Fruit fly (Drosophila melanogaster) whole organism, embryonic: ENCODE results near the gene Rpt6.

Experiments
- CG10321 ChIP-seq: fragments of 200-800 bp; sonication (Bioruptor generic); IDR thresholded peaks from 2 replicates; pipeline ENCODE4 v1.3.6; 2022; ENCODE audit warnings: missing biosample characterization, missing genetic modification characterization
- CG12155 ChIP-seq: fragments of 200-800 bp; sonication (Bioruptor generic); optimal IDR thresholded peaks from 3 replicates; lab custom pipeline; 2016; ENCODE audit warnings: missing biosample characterization, missing genetic modification characterization
- CG13624 ChIP-seq: fragments of 200-800 bp; sonication (Bioruptor generic); optimal IDR thresholded peaks from 2 replicates; lab custom pipeline; 2016; ENCODE audit warnings: missing biosample characterization, missing genetic modification characterization
- CG1647 ChIP-seq: fragments of 200-800 bp; sonication (Bioruptor generic); optimal IDR thresholded peaks from 3 replicates; lab custom pipeline; 2016; ENCODE audit warnings: missing biosample characterization, missing genetic modification characterization
- CG17802 ChIP-seq: fragments of 200-800 bp; sonication (Bioruptor generic); optimal IDR thresholded peaks from 2 replicates; lab custom pipeline; 2018; ENCODE audit warnings: missing biosample characterization, mild to moderate bottlenecking, missing genetic modification characterization, moderate library complexity
- CG18011 ChIP-seq: fragments of 200-800 bp; sonication (Bioruptor generic); optimal IDR thresholded peaks from 2 replicates; lab custom pipeline; 2017; ENCODE audit warnings: missing biosample characterization, missing genetic modification characterization, mild to moderate bottlenecking, moderate library complexity, missing genotype
- CG2116 ChIP-seq: fragments of 200-800 bp; sonication (Bioruptor generic); optimal IDR thresholded peaks from 3 replicates; lab custom pipeline; 2018; ENCODE audit warnings: missing biosample characterization, mild to moderate bottlenecking, missing genetic modification characterization
- CG2120 ChIP-seq: fragments of 200-800 bp; sonication (Bioruptor generic); optimal IDR thresholded peaks from 3 replicates; lab custom pipeline; 2016; ENCODE audit warnings: missing biosample characterization, missing genetic modification characterization
- CG2129 ChIP-seq: fragments of 200-800 bp; sonication (Bioruptor generic); IDR thresholded peaks from 2 replicates; pipeline ENCODE4 v1.3.6; 2022; ENCODE audit warnings: missing biosample characterization, missing genetic modification characterization; ENCODE audit not compliant: partially characterized antibody
- CG2678 ChIP-seq: fragments of 200-800 bp; sonication (Bioruptor generic); optimal IDR thresholded peaks from 3 replicates; lab custom pipeline; 2019; ENCODE audit warnings: missing biosample characterization, mild to moderate bottlenecking, missing genetic modification characterization, moderate library complexity
- CG31441 ChIP-seq: fragments of 200-800 bp; sonication (Bioruptor generic); IDR thresholded peaks from 2 replicates; pipeline ENCODE4 v1.3.6; 2022; ENCODE audit warnings: missing biosample characterization, missing genetic modification characterization
- CG3838 ChIP-seq: fragments of 200-800 bp; sonication (Bioruptor generic); optimal IDR thresholded peaks from 3 replicates; lab custom pipeline; 2016; ENCODE audit warnings: missing biosample characterization, missing genetic modification characterization
- CG3995 ChIP-seq: fragments of 200-800 bp; sonication (Bioruptor generic); optimal IDR thresholded peaks from 3 replicates; lab custom pipeline; 2016; ENCODE audit warnings: missing biosample characterization, missing genetic modification characterization
- CG4424 ChIP-seq: fragments of 200-800 bp; sonication (Bioruptor generic); optimal IDR thresholded peaks from 3 replicates; lab custom pipeline; 2016; ENCODE audit warnings: missing biosample characterization, missing genetic modification characterization
- CG9727 ChIP-seq: fragments of 200-800 bp; sonication (Bioruptor generic); optimal IDR thresholded peaks from 3 replicates; lab custom pipeline; 2017; ENCODE audit warnings: missing biosample characterization, mild to moderate bottlenecking, missing genetic modification characterization
- CG9932 ChIP-seq: fragments of 200-800 bp; sonication (Bioruptor generic); IDR thresholded peaks from 2 replicates; pipeline ENCODE4 v1.3.6; 2022; ENCODE audit warnings: missing biosample characterization, missing genetic modification characterization
- CHES-1-like ChIP-seq: fragments of 200-800 bp; sonication (Bioruptor generic); optimal IDR thresholded peaks from 2 replicates; lab custom pipeline; 2016; ENCODE audit warnings: missing biosample characterization, missing genetic modification characterization
- Dip3 ChIP-seq: fragments of 200-800 bp; sonication (Bioruptor generic); optimal IDR thresholded peaks from 3 replicates; lab custom pipeline; 2016; ENCODE audit warnings: missing biosample characterization, missing genetic modification characterization
- Gsc ChIP-seq: fragments of 200-800 bp; sonication (Bioruptor generic); IDR thresholded peaks from 2 replicates; pipeline ENCODE4 v1.3.6; 2022; ENCODE audit warnings: missing biosample characterization, missing genetic modification characterization
- Gug ChIP-seq: fragments of 200-800 bp; sonication (Bioruptor generic); IDR thresholded peaks from 4 replicates; pipeline ENCODE4 v1.3.6; 2022; ENCODE audit warnings: missing biosample characterization, missing genetic modification characterization
- HLH54F ChIP-seq: fragments of 200-800 bp; sonication (Bioruptor generic); optimal IDR thresholded peaks from 3 replicates; lab custom pipeline; 2016; ENCODE audit warnings: missing biosample characterization, missing genetic modification characterization
- Hmr ChIP-seq: fragments of 200-800 bp; sonication (Bioruptor generic); optimal IDR thresholded peaks from 3 replicates; lab custom pipeline; 2017; ENCODE audit warnings: mild to moderate bottlenecking, missing biosample characterization, missing genetic modification reagents, missing genetic modification characterization
- Hmx ChIP-seq: fragments of 200-800 bp; sonication (Bioruptor generic); optimal IDR thresholded peaks from 2 replicates; lab custom pipeline; 2016; ENCODE audit warnings: missing biosample characterization, missing genetic modification characterization
- Lpt ChIP-seq: fragments of >200 bp; optimal IDR thresholded peaks from 2 replicates; lab custom pipeline; 2018; ENCODE audit warnings: missing biosample characterization, missing genetic modification characterization
- MTF-1 ChIP-seq: fragments of 200-800 bp; sonication (Bioruptor generic); optimal IDR thresholded peaks from 2 replicates; lab custom pipeline; 2018; ENCODE audit warnings: missing biosample characterization, mild to moderate bottlenecking, missing genetic modification characterization, borderline replicate concordance
- NK7.1 ChIP-seq: fragments of 200-800 bp; sonication (Bioruptor generic); optimal IDR thresholded peaks from 3 replicates; lab custom pipeline; 2016; ENCODE audit warnings: missing biosample characterization, missing genetic modification characterization
- Nf-YC ChIP-seq: fragments of 200-800 bp; optimal IDR thresholded peaks from 3 replicates; lab custom pipeline; 2019; ENCODE audit warnings: missing biosample characterization, mild to moderate bottlenecking, missing genetic modification characterization, moderate library complexity
- Rx ChIP-seq: fragments of 200-800 bp; sonication (Bioruptor generic); IDR thresholded peaks from 2 replicates; pipeline ENCODE4 v1.3.6; 2022; ENCODE audit warnings: missing biosample characterization, missing genetic modification characterization
- TFAM ChIP-seq: fragments of 200-800 bp; sonication (Bioruptor generic); optimal IDR thresholded peaks from 2 replicates; lab custom pipeline; 2017; ENCODE audit warnings: missing biosample characterization, missing genetic modification characterization, inconsistent platforms
- bowl ChIP-seq: fragments of 200-800 bp; sonication (Bioruptor generic); IDR thresholded peaks from 2 replicates; pipeline ENCODE4 v1.3.6; 2022; ENCODE audit warnings: missing biosample characterization, missing genetic modification characterization
- cad ChIP-seq: fragments of >200 bp; optimal IDR thresholded peaks from 2 replicates; lab custom pipeline; 2017; ENCODE audit warnings: missing biosample characterization, missing genetic modification characterization
- cato ChIP-seq: fragments of 200-800 bp; sonication (Bioruptor generic); optimal IDR thresholded peaks from 2 replicates; lab custom pipeline; 2016; ENCODE audit warnings: missing biosample characterization, missing genetic modification characterization, borderline replicate concordance
- corto ChIP-seq: fragments of 200-800 bp; sonication (Bioruptor generic); optimal IDR thresholded peaks from 2 replicates; lab custom pipeline; 2016; ENCODE audit warnings: missing biosample characterization, mild to moderate bottlenecking, missing genetic modification characterization, moderate library complexity
- crp ChIP-seq, 2 experiments: fragments of 200-800 bp; sonication (Bioruptor generic); optimal IDR thresholded peaks; 2 replicates in 1 of 2; 3 replicates in 1 of 2; lab custom pipeline; 2017; ENCODE audit warnings: missing biosample characterization in 2 of 2, missing genetic modification characterization in 2 of 2, mild to moderate bottlenecking in 1 of 2, moderate library complexity in 1 of 2
- esg ChIP-seq: fragments of 200-800 bp; sonication (Bioruptor generic); conservative IDR thresholded peaks from 2 replicates; pipeline ENCODE4 v1.3.6; 2022; ENCODE audit warnings: missing biosample characterization, missing genetic modification characterization
- gsb-n ChIP-seq: fragments of 200-800 bp; sonication (Bioruptor generic); optimal IDR thresholded peaks from 3 replicates; lab custom pipeline; 2018; ENCODE audit warnings: missing biosample characterization, mild to moderate bottlenecking, missing genetic modification characterization
- jing ChIP-seq: fragments of 200-800 bp; sonication (Bioruptor generic); optimal IDR thresholded peaks from 2 replicates; lab custom pipeline; 2018; ENCODE audit warnings: missing biosample characterization, mild to moderate bottlenecking, missing genetic modification characterization
- jumu ChIP-seq: fragments of 200-800 bp; sonication (Bioruptor generic); optimal IDR thresholded peaks from 3 replicates; lab custom pipeline; 2016; ENCODE audit warnings: missing biosample characterization, missing genetic modification characterization
- lola ChIP-seq, 3 experiments: fragments of >200 bp in 2 of 3; fragments of 200-800 bp in 1 of 3; sonication (Bioruptor generic) in 1 of 3; optimal IDR thresholded peaks; 2 replicates each; lab custom pipeline; 2017 to 2019; ENCODE audit warnings: missing biosample characterization in 3 of 3, missing genetic modification characterization in 3 of 3, mild to moderate bottlenecking in 1 of 3, moderate library complexity in 1 of 3
- pfk ChIP-seq: fragments of 200-800 bp; sonication (Bioruptor generic); optimal IDR thresholded peaks from 2 replicates; lab custom pipeline; 2018; ENCODE audit warnings: missing biosample characterization, mild to moderate bottlenecking, missing genetic modification characterization, moderate library complexity
- psq ChIP-seq: fragments of 200-800 bp; sonication (Bioruptor generic); optimal IDR thresholded peaks from 2 replicates; lab custom pipeline; 2017; ENCODE audit warnings: missing biosample characterization, missing genetic modification characterization
- rib ChIP-seq: fragments of 200-800 bp; sonication (Bioruptor generic); IDR thresholded peaks from 2 replicates; pipeline ENCODE4 v1.3.6; 2022; ENCODE audit warnings: missing biosample characterization, missing genetic modification characterization
- schlank ChIP-seq: fragments of 200-800 bp; sonication (Bioruptor generic); optimal IDR thresholded peaks from 2 replicates; lab custom pipeline; 2018; ENCODE audit warnings: missing biosample characterization, mild to moderate bottlenecking, missing genetic modification characterization
- scrt ChIP-seq: fragments of 200-800 bp; sonication (Bioruptor generic); optimal IDR thresholded peaks from 2 replicates; lab custom pipeline; 2018; ENCODE audit warnings: missing biosample characterization, mild to moderate bottlenecking, missing genetic modification characterization, moderate library complexity
- sim ChIP-seq: fragments of 200-800 bp; sonication (Bioruptor generic); IDR thresholded peaks from 2 replicates; pipeline ENCODE4 v1.3.6; 2022; ENCODE audit warnings: missing biosample characterization, missing genetic modification characterization
- sqz ChIP-seq: fragments of 200-800 bp; sonication (Bioruptor generic); optimal IDR thresholded peaks from 3 replicates; lab custom pipeline; 2018; ENCODE audit warnings: missing biosample characterization, mild to moderate bottlenecking, missing genetic modification characterization
- stc ChIP-seq: fragments of 200-800 bp; sonication (Bioruptor generic); IDR thresholded peaks from 2 replicates; pipeline ENCODE4 v1.3.6; 2022; ENCODE audit warnings: missing biosample characterization, missing genetic modification characterization
- tio ChIP-seq: fragments of 200-800 bp; sonication (Bioruptor generic); optimal IDR thresholded peaks from 2 replicates; lab custom pipeline; 2017; ENCODE audit warnings: missing biosample characterization, missing genetic modification characterization, inconsistent platforms
- usp ChIP-seq: fragments of >200 bp; optimal IDR thresholded peaks from 2 replicates; lab custom pipeline; 2017; ENCODE audit warnings: missing biosample characterization, missing genetic modification characterization
- vnd ChIP-seq: fragments of 200-800 bp; sonication (Bioruptor generic); IDR thresholded peaks from 3 replicates; pipeline ENCODE4 v1.3.6; 2022; ENCODE audit warnings: missing biosample characterization, missing genetic modification characterization; ENCODE audit not compliant: partially characterized antibody

Gene Rpt6

DNA sequence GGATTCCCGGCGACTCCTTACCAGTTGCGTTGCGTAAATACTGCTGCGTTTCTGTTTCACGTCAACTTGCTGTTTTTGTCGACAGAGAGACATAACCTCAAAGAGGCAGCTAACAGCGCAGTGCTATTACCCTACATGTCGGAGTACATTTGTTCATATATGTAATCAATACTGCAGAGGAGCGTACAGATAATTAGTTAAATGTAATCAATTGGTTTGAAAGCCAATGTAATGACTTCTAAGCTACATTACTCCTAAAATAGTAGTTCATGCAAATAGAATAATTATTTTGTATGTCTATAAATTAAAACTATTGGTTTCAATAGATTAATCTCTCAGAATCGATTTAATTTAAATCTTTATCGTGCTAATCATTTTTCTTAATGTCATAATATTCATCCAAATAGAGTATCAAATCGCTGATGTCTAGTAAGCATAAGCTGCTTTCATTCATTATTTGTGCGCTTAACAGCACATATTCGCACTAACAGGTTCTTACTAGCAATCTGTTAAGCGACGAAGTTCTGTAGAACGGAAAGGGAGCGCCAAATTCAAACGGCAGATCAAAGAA is 3.4 kb downstream of the Rpt6 start, which contains the start of the genes SLIRP1 and anox (continued):
- peak; percentile 38; the same call in 1 of the 2 replicates for TF ChIP-seq Rx
- TF ChIP-seq tio (GFP tag; lab: Kevin White, UChicago), result no peak
- peak; percentile 82 for TF ChIP-seq CHES-1-like
- no peak for TF ChIP-seq Lpt (GFP tag; lab: Kevin White, UChicago)
- peak; percentile 65 for TF ChIP-seq Dip3 (GFP tag; lab: Kevin White, UChicago)
- peak; percentile 58 for TF ChIP-seq stc (GFP tag; lab: Robert Waterston, UW)
- peak; percentile 92 for TF ChIP-seq CG9727 (GFP tag; lab: Kevin White, UChicago)
- TF ChIP-seq esg (GFP tag; lab: Robert Waterston, UW), result peak; percentile 84
- peak; percentile 59 for TF ChIP-seq sqz (GFP tag; lab: Kevin White, UChicago)
- TF ChIP-seq corto (GFP tag; lab: Kevin White, UChicago), result no peak
- peak; percentile 50 for TF ChIP-seq NK7.1 (GFP tag; lab: Kevin White, UChicago)
- peak; percentile 83 for TF ChIP-seq gsb-n (tag; lab: Kevin White, UChicago)
- no peak for TF ChIP-seq sim (GFP tag; lab: Robert Waterston, UW)
- TF ChIP-seq CG10321 (GFP tag; lab: Robert Waterston, UW), result peak; percentile 22; the same call in 1 of the 2 replicates
- TF ChIP-seq CG2129 (GFP tag; lab: Robert Waterston, UW), result no peak
- TF ChIP-seq TFAM (GFP tag; lab: Kevin White, UChicago), result peak; percentile 31
- TF ChIP-seq Gsc (GFP tag; lab: Robert Waterston, UW), result peak; percentile 44; the same call in 1 of the 2 replicates
- no peak for TF ChIP-seq jing
- no peak for TF ChIP-seq usp (GFP tag; lab: Kevin White, UChicago)
- TF ChIP-seq pfk, result peak; percentile 9
- TF ChIP-seq bowl (GFP tag; lab: Robert Waterston, UW), result 0 out of 2 replicates have a peak, but pooled peaks have one; percentile 8
- peak; percentile 79 for TF ChIP-seq scrt
- TF ChIP-seq crp (GFP tag; optimal IDR thresholded peaks at IDR 0.05; lab: Kevin White, UChicago), result peak in 1 of 2 experiments; percentile 43
- peak; percentile 55 for TF ChIP-seq CG1647 (GFP tag; lab: Kevin White, UChicago)
- peak; percentile 63; the same call in 3 of the 4 replicates for TF ChIP-seq Gug
- peak; percentile 90 for TF ChIP-seq Hmr
- TF ChIP-seq lola (GFP tag; optimal IDR thresholded peaks at IDR 0.05; lab: Kevin White, UChicago), result peak in 1 of 3 experiments; percentile 92
- 0 out of 2 replicates have a peak, but pooled peaks have one; percentile 33 for TF ChIP-seq rib (GFP tag; lab: Robert Waterston, UW)
- TF ChIP-seq Hmx (GFP tag; lab: Kevin White, UChicago), result peak; percentile 61
- peak; percentile 86 for TF ChIP-seq CG9932
- peak; percentile 89 for TF ChIP-seq CG31441 (GFP tag; lab: Robert Waterston, UW)
- peak; percentile 92 for TF ChIP-seq CG2120 (GFP tag; lab: Kevin White, UChicago)
- peak; percentile 77 for TF ChIP-seq CG12155 (GFP tag; lab: Kevin White, UChicago)
- no peak for TF ChIP-seq MTF-1 (GFP tag; lab: Kevin White, UChicago)
- TF ChIP-seq CG17802 (tag; lab: Kevin White, UChicago), result peak; percentile 40
- peak; percentile 76 for TF ChIP-seq Nf-YC (tag; lab: Kevin White, UChicago)
- peak; percentile 89 for TF ChIP-seq CG4424
- TF ChIP-seq psq, result peak; percentile 66
- TF ChIP-seq CG3995, result peak; percentile 43
- TF ChIP-seq CG18011 (GFP tag; lab: Kevin White, UChicago), result peak; percentile 54
- TF ChIP-seq vnd (GFP tag; lab: Robert Waterston, UW), result no peak
- peak; percentile 49 for TF ChIP-seq CG3838 (GFP tag; lab: Kevin White, UChicago)
- TF ChIP-seq CG13624, result peak; percentile 79
- peak; percentile 67 for TF ChIP-seq jumu (GFP tag; lab: Kevin White, UChicago)
- TF ChIP-seq HLH54F (GFP tag; lab: Kevin White, UChicago), result peak; percentile 77
- peak; percentile 95 for TF ChIP-seq CG2678 (tag; lab: Kevin White, UChicago)
- TF ChIP-seq CG2116 (GFP tag; lab: Kevin White, UChicago), result peak; percentile 52
- peak; percentile 67 for TF ChIP-seq schlank (tag; lab: Kevin White, UChicago)
- peak; percentile 80 for TF ChIP-seq cato (GFP tag; lab: Kevin White, UChicago)
- TF ChIP-seq cad (GFP tag; lab: Kevin White, UChicago), result no peak
